Fruit fly (Drosophila melanogaster) whole organism, embryonic: ENCODE results near the gene CG42449.

Experiments used
- ATbp ChIP-seq: fragments of 200-800 bp; sonication (Bioruptor generic); optimal IDR thresholded peaks from 2 replicates; lab custom pipeline; 2017; ENCODE audit warnings: missing biosample characterization, mild to moderate bottlenecking, missing genetic modification characterization, missing genetic modification reagents
- Aef1 ChIP-seq: fragments of 200-800 bp; sonication (Bioruptor generic); IDR thresholded peaks from 3 replicates; pipeline ENCODE4 v1.3.6; 2022; ENCODE audit warnings: missing biosample characterization, missing genetic modification characterization
- Blimp-1 ChIP-seq: fragments of 200-800 bp; sonication (Bioruptor generic); optimal IDR thresholded peaks from 3 replicates; lab custom pipeline; 2018; ENCODE audit warnings: missing biosample characterization, missing genetic modification characterization, mild to moderate bottlenecking, moderate library complexity, missing genetic modification reagents
- BtbVII ChIP-seq: fragments of 200-800 bp; sonication (Bioruptor generic); optimal IDR thresholded peaks from 3 replicates; lab custom pipeline; 2017; ENCODE audit warnings: missing biosample characterization, mild to moderate bottlenecking, missing genetic modification characterization
- Bteb2 ChIP-seq: fragments of 200-800 bp; sonication (Bioruptor generic); optimal IDR thresholded peaks from 2 replicates; lab custom pipeline; 2016; ENCODE audit warnings: missing biosample characterization, missing genetic modification characterization
- CG10209 ChIP-seq: fragments of 200-800 bp; sonication (Bioruptor generic); optimal IDR thresholded peaks from 3 replicates; lab custom pipeline; 2017; ENCODE audit warnings: missing biosample characterization, mild to moderate bottlenecking, missing genetic modification characterization, missing genetic modification reagents
- CG10321 ChIP-seq: fragments of 200-800 bp; sonication (Bioruptor generic); IDR thresholded peaks from 2 replicates; pipeline ENCODE4 v1.3.6; 2022; ENCODE audit warnings: missing biosample characterization, missing genetic modification characterization
- CG12391 ChIP-seq: fragments of 200-800 bp; sonication (Bioruptor generic); optimal IDR thresholded peaks from 3 replicates; lab custom pipeline; 2018; ENCODE audit warnings: missing biosample characterization, mild to moderate bottlenecking, missing genetic modification characterization, moderate library complexity
- CG13775 ChIP-seq: fragments of 200-800 bp; sonication (Bioruptor generic); optimal IDR thresholded peaks from 3 replicates; lab custom pipeline; 2017; ENCODE audit warnings: missing biosample characterization, mild to moderate bottlenecking, missing genetic modification characterization
- CG14667 ChIP-seq: fragments of 200-800 bp; sonication (Bioruptor generic); IDR thresholded peaks from 2 replicates; pipeline ENCODE4 v1.3.6; 2022; ENCODE audit warnings: missing biosample characterization, missing genetic modification characterization
- CG15269 ChIP-seq: fragments of 200-800 bp; sonication (Bioruptor generic); optimal IDR thresholded peaks from 2 replicates; lab custom pipeline; 2018; ENCODE audit warnings: missing biosample characterization, mild to moderate bottlenecking, missing genetic modification characterization, moderate library complexity
- CG15601 ChIP-seq: fragments of 200-800 bp; sonication (Bioruptor generic); optimal IDR thresholded peaks from 3 replicates; lab custom pipeline; 2019; ENCODE audit warnings: missing biosample characterization, mild to moderate bottlenecking, missing genetic modification characterization, moderate library complexity
- CG17328 ChIP-seq: fragments of 200-800 bp; sonication (Bioruptor generic); IDR thresholded peaks from 2 replicates; pipeline ENCODE4 v1.3.6; 2022; ENCODE audit warnings: missing biosample characterization, missing genetic modification characterization
- CG18619 ChIP-seq: fragments of 200-800 bp; sonication (Bioruptor generic); optimal IDR thresholded peaks from 3 replicates; lab custom pipeline; 2017; ENCODE audit warnings: missing biosample characterization, mild to moderate bottlenecking, missing genetic modification characterization
- CG2202 ChIP-seq: fragments of 200-800 bp; sonication (Bioruptor generic); optimal IDR thresholded peaks from 2 replicates; lab custom pipeline; 2018; ENCODE audit warnings: missing biosample characterization, mild to moderate bottlenecking, missing genetic modification characterization
- CG2712 ChIP-seq: fragments of 200-800 bp; optimal IDR thresholded peaks from 3 replicates; lab custom pipeline; 2019; ENCODE audit warnings: missing biosample characterization, mild to moderate bottlenecking, missing genetic modification characterization, moderate library complexity
- CG33213 ChIP-seq: fragments of 200-800 bp; sonication (Bioruptor generic); optimal IDR thresholded peaks from 3 replicates; lab custom pipeline; 2016; ENCODE audit warnings: missing biosample characterization, missing genetic modification characterization
- CG5245 ChIP-seq: fragments of 200-800 bp; sonication (Bioruptor generic); optimal IDR thresholded peaks from 3 replicates; lab custom pipeline; 2016; ENCODE audit warnings: missing biosample characterization, missing genetic modification characterization
- CG6654 ChIP-seq: fragments of 200-800 bp; sonication (Bioruptor generic); optimal IDR thresholded peaks from 2 replicates; lab custom pipeline; 2017; ENCODE audit warnings: missing biosample characterization, mild to moderate bottlenecking, missing genetic modification characterization
- CG8478 ChIP-seq: fragments of >200 bp; optimal IDR thresholded peaks from 2 replicates; lab custom pipeline; 2018
- D19A ChIP-seq: fragments of 200-800 bp; optimal IDR thresholded peaks from 3 replicates; lab custom pipeline; 2019; ENCODE audit warnings: missing biosample characterization, mild to moderate bottlenecking, missing genetic modification characterization, moderate library complexity
- Dek ChIP-seq: fragments of 200-800 bp; sonication (Bioruptor generic); optimal IDR thresholded peaks from 3 replicates; lab custom pipeline; 2019; ENCODE audit warnings: missing biosample characterization, mild to moderate bottlenecking, missing genetic modification characterization, moderate library complexity
- Hr3 ChIP-seq: fragments of 200-800 bp; sonication (Bioruptor generic); optimal IDR thresholded peaks from 3 replicates; lab custom pipeline; 2016; ENCODE audit warnings: missing biosample characterization, missing genetic modification characterization
- Poxn ChIP-seq: fragments of 200-800 bp; sonication (Bioruptor generic); IDR thresholded peaks from 2 replicates; pipeline ENCODE4 v1.3.6; 2022; ENCODE audit warnings: missing biosample characterization, missing genetic modification characterization
- Usf ChIP-seq: fragments of 200-800 bp; sonication (Bioruptor generic); optimal IDR thresholded peaks from 2 replicates; lab custom pipeline; 2017; ENCODE audit warnings: missing genotype, missing biosample characterization, missing genetic modification characterization
- Vsx1 ChIP-seq: fragments of 200-800 bp; sonication (Bioruptor generic); optimal IDR thresholded peaks from 2 replicates; lab custom pipeline; 2017; ENCODE audit warnings: missing biosample characterization, mild to moderate bottlenecking, missing genetic modification characterization, missing genetic modification reagents
- Xrp1 ChIP-seq: fragments of 200-800 bp; sonication (Bioruptor generic); IDR thresholded peaks from 2 replicates; pipeline ENCODE4 v1.3.6; 2022; ENCODE audit warnings: missing biosample characterization, missing genetic modification characterization
- abd-A ChIP-seq: fragments of 200-800 bp; sonication (Bioruptor generic); optimal IDR thresholded peaks from 3 replicates; lab custom pipeline; 2019; ENCODE audit warnings: missing biosample characterization, mild to moderate bottlenecking, missing genetic modification characterization, moderate library complexity
- aop ChIP-seq: fragments of 200-800 bp; sonication (Bioruptor generic); IDR thresholded peaks from 2 replicates; pipeline ENCODE4 v1.3.6; 2022; ENCODE audit warnings: missing biosample characterization, missing genetic modification characterization
- bcd ChIP-seq: fragments of 200-800 bp; sonication (Bioruptor generic); optimal IDR thresholded peaks from 2 replicates; lab custom pipeline; 2017; ENCODE audit warnings: missing biosample characterization, mild to moderate bottlenecking, missing genetic modification characterization
- bsh ChIP-seq, 2 experiments: fragments of 200-800 bp; sonication (Bioruptor generic); optimal IDR thresholded peaks; 2 replicates each; lab custom pipeline; 2017 to 2018; ENCODE audit warnings: mild to moderate bottlenecking in 2 of 2, missing biosample characterization in 2 of 2, missing genetic modification characterization in 2 of 2, moderate library complexity in 1 of 2
- crc ChIP-seq: fragments of 200-800 bp; sonication (Bioruptor generic); optimal IDR thresholded peaks from 2 replicates; lab custom pipeline; 2016; ENCODE audit warnings: missing biosample characterization, missing genetic modification characterization
- disco-r ChIP-seq: fragments of 200-800 bp; sonication (Bioruptor generic); optimal IDR thresholded peaks from 2 replicates; lab custom pipeline; 2016; ENCODE audit warnings: missing biosample characterization, missing genetic modification characterization
- dpn ChIP-seq, 2 experiments: fragments of 200-800 bp; sonication (Bioruptor generic); optimal IDR thresholded peaks; 3 replicates each; lab custom pipeline; 2016; ENCODE audit warnings: missing biosample characterization in 2 of 2, missing genetic modification characterization in 2 of 2
- dysf ChIP-seq: fragments of 200-800 bp; sonication (Bioruptor generic); IDR thresholded peaks from 3 replicates; pipeline ENCODE4 v1.3.6; 2022; ENCODE audit warnings: missing biosample characterization, missing genetic modification characterization
- gce ChIP-seq: fragments of 200-800 bp; sonication (Bioruptor generic); IDR thresholded peaks from 3 replicates; pipeline ENCODE4 v1.3.6; 2022; ENCODE audit warnings: missing biosample characterization, missing genetic modification characterization
- gem ChIP-seq: fragments of 200-800 bp; sonication (Bioruptor generic); optimal IDR thresholded peaks from 2 replicates; lab custom pipeline; 2019; ENCODE audit warnings: missing biosample characterization, mild to moderate bottlenecking, missing genetic modification characterization, moderate library complexity
- gsb-n ChIP-seq: fragments of 200-800 bp; sonication (Bioruptor generic); optimal IDR thresholded peaks from 3 replicates; lab custom pipeline; 2018; ENCODE audit warnings: missing biosample characterization, mild to moderate bottlenecking, missing genetic modification characterization
- ind ChIP-seq: fragments of 200-800 bp; sonication (Bioruptor generic); optimal IDR thresholded peaks from 3 replicates; lab custom pipeline; 2016; ENCODE audit warnings: missing biosample characterization, missing genetic modification characterization
- lab ChIP-seq: fragments of 200-800 bp; sonication (Bioruptor generic); optimal IDR thresholded peaks from 3 replicates; lab custom pipeline; 2017; ENCODE audit warnings: missing biosample characterization, missing genetic modification characterization, mild to moderate bottlenecking, moderate library complexity, missing genetic modification reagents
- lola ChIP-seq, 3 experiments: fragments of >200 bp in 2 of 3; fragments of 200-800 bp in 1 of 3; sonication (Bioruptor generic) in 1 of 3; optimal IDR thresholded peaks; 2 replicates each; lab custom pipeline; 2017 to 2019; ENCODE audit warnings: missing biosample characterization in 3 of 3, missing genetic modification characterization in 3 of 3, mild to moderate bottlenecking in 1 of 3, moderate library complexity in 1 of 3
- maf-S ChIP-seq: fragments of 200-800 bp; sonication (Bioruptor generic); optimal IDR thresholded peaks from 2 replicates; lab custom pipeline; 2016; ENCODE audit warnings: missing biosample characterization, missing genetic modification characterization
- p53 ChIP-seq: fragments of 200-800 bp; sonication (Bioruptor generic); optimal IDR thresholded peaks from 2 replicates; lab custom pipeline; 2016; ENCODE audit warnings: missing biosample characterization, missing genetic modification characterization
- prd ChIP-seq, 3 experiments: fragments of >200 bp in 2 of 3; fragments of 200-800 bp in 1 of 3; sonication (Bioruptor generic) in 1 of 3; optimal IDR thresholded peaks in 2 of 3; IDR thresholded peaks in 1 of 3; 2 replicates in 2 of 3; 3 replicates in 1 of 3; pipeline versions ENCODE4 v1.3.6 to Lab custom; 2017 to 2022; ENCODE audit warnings: missing biosample characterization in 1 of 3, missing genetic modification characterization in 1 of 3
- ssp ChIP-seq: fragments of 200-800 bp; sonication (Bioruptor generic); IDR thresholded peaks from 2 replicates; pipeline ENCODE4 v1.3.6; 2022; ENCODE audit warnings: missing biosample characterization, missing genetic modification characterization
- trem ChIP-seq: fragments of 200-800 bp; optimal IDR thresholded peaks from 3 replicates; lab custom pipeline; 2019; ENCODE audit warnings: missing biosample characterization, mild to moderate bottlenecking, missing genetic modification characterization, moderate library complexity
- vfl ChIP-seq: fragments of 200-800 bp; sonication (Bioruptor generic); optimal IDR thresholded peaks from 2 replicates; lab custom pipeline; 2016; ENCODE audit warnings: missing biosample characterization, missing genetic modification characterization
- wor ChIP-seq: fragments of 200-800 bp; sonication (Bioruptor generic); IDR thresholded peaks from 2 replicates; pipeline ENCODE4 v1.3.6; 2022; ENCODE audit warnings: missing biosample characterization, missing genetic modification characterization
- zen ChIP-seq: fragments of 200-800 bp; sonication (Bioruptor generic); optimal IDR thresholded peaks from 3 replicates; lab custom pipeline; 2018; ENCODE audit warnings: missing biosample characterization, mild to moderate bottlenecking, missing genetic modification characterization, moderate library complexity
- zfh1 ChIP-seq: fragments of 200-800 bp; sonication (Bioruptor generic); IDR thresholded peaks from 3 replicates; pipeline ENCODE4 v1.3.6; 2022; ENCODE audit warnings: missing biosample characterization, missing genetic modification characterization

Gene CG42449

DNA sequence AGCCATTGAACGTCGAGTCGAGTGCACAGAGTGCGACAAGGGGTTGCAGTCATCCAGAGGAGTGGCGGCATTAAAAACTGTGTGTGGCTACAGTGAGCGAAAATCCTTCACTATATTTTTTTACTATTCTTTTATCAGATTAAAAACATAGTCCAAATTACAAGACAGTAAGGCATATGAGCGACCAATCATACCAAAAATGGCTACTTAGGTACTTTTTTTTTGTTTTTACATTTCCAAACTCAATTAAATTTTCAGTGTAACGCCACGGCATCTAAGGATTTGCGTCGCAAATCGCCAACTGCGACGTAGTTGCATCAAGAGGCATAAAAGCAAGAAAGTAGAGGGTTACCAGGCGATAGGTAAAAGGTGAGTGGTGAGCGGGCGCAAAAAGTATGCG lies 44.0 kb upstream of the CG42449 start (continued):
- TF ChIP-seq ATbp (GFP tag; lab: Kevin White, UChicago) (peak; percentile 57), p53 (GFP tag; lab: Kevin White, UChicago) (no peak), D19A (tag; lab: Kevin White, UChicago) (peak; percentile 50), Usf (GFP tag; lab: Kevin White, UChicago) (peak; percentile 24), CG12391 (peak; percentile 39), Bteb2 (GFP tag; lab: Kevin White, UChicago) (no peak), CG6654 (GFP tag; lab: Kevin White, UChicago) (peak; percentile 29), gce (0 out of 3 replicates have a peak, but pooled peaks have one; percentile 26), CG2712 (tag; lab: Kevin White, UChicago) (peak; percentile 66), CG15269 (tag; lab: Kevin White, UChicago) (peak; percentile 27), zfh1 (GFP tag; lab: Robert Waterston, UW) (peak; percentile 61; the same call in 2 of the 3 replicates), trem (peak; percentile 17), ssp (GFP tag; lab: Robert Waterston, UW) (peak; percentile 43), CG2202 (peak; percentile 33), Dek (tag; lab: Kevin White, UChicago) (peak; percentile 7), dysf (GFP tag; lab: Robert Waterston, UW) (peak; percentile 19; the same call in 1 of the 3 replicates), maf-S (GFP tag; lab: Kevin White, UChicago) (no peak), prd (optimal IDR thresholded peaks at IDR 0.05; lab: Kevin White, UChicago) (no peak), prd (GFP tag; IDR thresholded peaks at IDR 0.05; lab: Robert Waterston, UW) (peak; percentile 64), CG13775 (GFP tag; lab: Kevin White, UChicago) (peak; percentile 17), aop (no peak), disco-r (no peak), crc (GFP tag; lab: Kevin White, UChicago) (peak; percentile 13), vfl (GFP tag; lab: Kevin White, UChicago) (no peak), CG10321 (GFP tag; lab: Robert Waterston, UW) (0 out of 2 replicates have a peak, but pooled peaks have one; percentile 18), CG8478 (lab: Kevin White, UChicago) (no peak), Hr3 (no peak), gsb-n (peak; percentile 72), CG10209 (GFP tag; lab: Kevin White, UChicago) (no peak), bsh (GFP tag; optimal IDR thresholded peaks at IDR 0.05; lab: Kevin White, UChicago) (peak in 1 of 2 experiments; percentile 79), dpn (GFP tag; optimal IDR thresholded peaks at IDR 0.05; lab: Kevin White, UChicago) (peak in 1 of 2 experiments; percentile 44), lola (GFP tag; optimal IDR thresholded peaks at IDR 0.05; lab: Kevin White, UChicago) (peak in 1 of 3 experiments; percentile 60), bcd (GFP tag; lab: Kevin White, UChicago) (peak; percentile 22), lab (GFP tag; lab: Kevin White, UChicago) (peak; percentile 52), wor (GFP tag; lab: Robert Waterston, UW) (0 out of 2 replicates have a peak, but pooled peaks have one; percentile 16), gem (tag; lab: Kevin White, UChicago) (peak; percentile 74), CG33213 (GFP tag; lab: Kevin White, UChicago) (peak; percentile 9), zen (peak; percentile 19), BtbVII (GFP tag; lab: Kevin White, UChicago) (no peak), Aef1 (GFP tag; lab: Robert Waterston, UW) (0 out of 3 replicates have a peak, but pooled peaks have one; percentile 28), CG17328 (GFP tag; lab: Robert Waterston, UW) (peak; percentile 70), Poxn (GFP tag; lab: Robert Waterston, UW) (0 out of 2 replicates have a peak, but pooled peaks have one; percentile 7), Blimp-1 (GFP tag; lab: Kevin White, UChicago) (peak; percentile 59), ind (GFP tag; lab: Kevin White, UChicago) (peak; percentile 27), CG18619 (GFP tag; lab: Kevin White, UChicago) (no peak), Xrp1 (GFP tag; lab: Robert Waterston, UW) (peak; percentile 72), CG14667 (GFP tag; lab: Robert Waterston, UW) (0 out of 2 replicates have a peak, but pooled peaks have one; percentile 10), Vsx1 (GFP tag; lab: Kevin White, UChicago) (no peak), CG5245 (peak; percentile 0), CG15601 (tag; lab: Kevin White, UChicago) (peak; percentile 37), abd-A (tag; lab: Kevin White, UChicago) (no peak)
